Worm (Caenorhabditis elegans) whole organism, dauer: ENCODE measurements around the gene srh-70.

Source experiments
- unc-62 ChIP-seq: sonication (generic microtip); optimal IDR thresholded peaks from 2 replicates; lab custom pipeline; 2017; ENCODE audit warnings: missing biosample characterization, missing genetic modification reagents, missing genetic modification characterization

srh-70 gene

DNA sequence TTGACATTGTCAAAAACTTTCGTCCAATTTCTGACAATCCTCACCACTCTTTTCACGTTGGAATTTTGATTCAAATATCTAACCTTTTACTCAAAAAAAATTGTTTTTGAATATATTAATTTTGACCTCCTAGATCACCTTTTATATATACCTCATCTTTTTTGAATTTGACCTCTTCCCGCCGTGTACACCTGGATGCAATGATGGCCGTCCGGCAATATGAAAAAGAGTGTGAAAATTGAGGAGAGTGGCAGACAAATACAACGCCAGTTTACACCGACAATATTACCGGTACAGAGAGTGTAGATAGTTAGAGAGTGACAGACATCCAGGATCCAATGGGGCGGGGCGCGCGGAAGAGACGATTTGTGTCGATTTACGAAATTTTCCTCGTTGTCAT lies 957 bp upstream of the srh-70 start, which contains the start of gene ceh-99:
ceh-99 (plus strand) TSS at position 366 of the 400 bp plus-strand sequence.
- TF ChIP-seq unc-62, result no peak

ce11 chrII:12518008-12518407 lies 651 bp downstream of the srh-70 start:
- TF ChIP-seq unc-62, result no peak

DNA sequence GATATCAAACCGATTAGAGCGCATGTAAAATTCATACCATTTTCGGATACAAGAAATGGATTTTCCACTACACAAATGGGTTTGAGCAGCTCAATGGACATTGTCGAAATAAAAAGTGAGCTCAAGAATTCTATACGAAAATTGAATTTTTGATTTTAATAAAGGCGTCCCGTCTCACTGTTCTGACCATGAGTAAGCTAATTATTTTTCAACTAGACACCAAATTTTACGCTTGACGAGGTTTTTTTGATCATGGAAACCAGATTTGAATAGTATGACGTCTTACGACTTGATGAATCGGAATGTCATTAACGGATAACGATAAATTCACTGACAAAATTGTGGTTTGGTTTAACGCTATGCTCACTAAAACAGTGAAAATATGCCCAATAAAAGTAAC lies 2.3 kb downstream of the srh-70 start, which contains the start of gene srh-61:
srh-61 (minus strand) TSS at position 101 of the 400 bp plus-strand sequence.
- TF ChIP-seq unc-62, result no peak

DNA sequence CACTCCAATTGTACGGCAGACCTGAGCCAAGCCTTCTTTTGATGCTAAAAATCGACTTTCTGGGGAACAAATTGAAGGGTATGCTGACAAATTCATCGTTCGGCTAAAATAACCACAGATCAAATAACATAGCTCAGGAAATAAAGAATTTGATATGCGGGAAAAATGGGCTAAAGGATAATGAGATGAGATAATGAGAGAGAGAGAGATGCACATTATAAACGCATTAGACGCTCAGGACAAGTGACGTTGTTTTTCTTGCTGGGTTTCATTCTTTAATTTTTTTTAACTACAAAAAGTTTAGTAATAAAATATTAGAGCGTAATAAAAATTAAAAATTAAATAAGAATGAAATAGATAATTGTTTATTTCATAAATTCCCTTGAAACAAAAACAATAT lies 4.0 kb downstream of the srh-70 start, which contains the start of gene srh-69:
srh-69 (minus strand) TSS at position 101 of the 400 bp plus-strand sequence.
- TF ChIP-seq unc-62, result no peak

- no peak for TF ChIP-seq unc-62
Observed at ce11 chrII:12511866-12512265, 6.8 kb downstream of the srh-70 start, which contains the start of gene srh-73. Gene srh-73 (plus strand): TSS chrII:12512166.

- TF ChIP-seq unc-62, result no peak
Observed at ce11 chrII:12508650-12509049, 10.0 kb downstream of the srh-70 start, which contains the start of gene srh-67. Gene srh-67 (plus strand): TSS chrII:12508950.

ce11 chrII:12507038-12507437 lies 11.6 kb downstream of the srh-70 start, which contains the start of gene srh-68:
Gene srh-68 (plus strand): TSS chrII:12507338.
- TF ChIP-seq unc-62, result no peak

DNA sequence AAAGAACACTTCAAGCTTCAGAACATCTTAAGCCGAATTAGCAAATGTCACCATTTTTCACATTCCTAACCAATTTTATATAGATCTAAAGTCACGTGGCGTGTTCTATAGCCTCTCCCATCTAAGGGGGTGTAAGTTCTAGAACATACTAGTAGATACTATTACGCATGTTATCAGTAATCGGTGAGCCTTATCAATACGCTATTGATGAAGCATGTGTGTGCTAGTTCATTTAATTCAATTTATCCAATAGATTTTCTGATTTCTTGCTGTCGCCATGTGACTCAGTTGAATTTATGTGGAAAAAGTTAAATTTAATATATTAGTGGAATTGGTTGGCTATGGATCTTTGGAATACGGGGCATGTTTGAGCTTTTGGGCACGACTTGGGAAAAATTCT lies 12.1 kb downstream of the srh-70 start:
- no peak for TF ChIP-seq unc-62

- no peak for TF ChIP-seq unc-62
Observed at ce11 chrII:12502784-12503183, 15.9 kb downstream of the srh-70 start, which contains the start of gene ador-1. Gene ador-1 (minus strand): TSS chrII:12502884.

DNA sequence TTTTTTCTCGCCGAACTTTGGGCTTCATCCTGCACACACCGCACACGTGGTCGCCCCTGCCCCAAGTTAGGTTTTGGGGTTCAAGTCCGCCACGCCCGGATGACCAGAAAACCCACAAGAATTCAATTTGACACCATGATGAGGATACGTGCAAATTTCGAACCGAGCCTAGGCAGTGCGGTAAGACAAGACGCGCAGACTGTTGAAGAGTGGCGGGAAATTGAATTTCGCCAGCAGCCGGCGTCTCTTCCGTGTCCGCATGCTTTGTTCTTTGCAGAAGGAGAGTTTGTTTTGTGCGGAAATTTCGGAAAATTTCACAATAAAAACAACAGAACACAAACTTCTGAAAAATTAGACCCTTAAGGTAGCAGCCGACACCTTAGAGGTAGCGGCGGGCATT lies 18.7 kb downstream of the srh-70 start:
- TF ChIP-seq unc-62, result no peak

ce11 chrII:12496981-12497380 lies 21.7 kb downstream of the srh-70 start, which contains the start of gene T21B4.3:
Gene T21B4.3 (minus strand): TSS chrII:12497081.
- TF ChIP-seq unc-62, result no peak

DNA sequence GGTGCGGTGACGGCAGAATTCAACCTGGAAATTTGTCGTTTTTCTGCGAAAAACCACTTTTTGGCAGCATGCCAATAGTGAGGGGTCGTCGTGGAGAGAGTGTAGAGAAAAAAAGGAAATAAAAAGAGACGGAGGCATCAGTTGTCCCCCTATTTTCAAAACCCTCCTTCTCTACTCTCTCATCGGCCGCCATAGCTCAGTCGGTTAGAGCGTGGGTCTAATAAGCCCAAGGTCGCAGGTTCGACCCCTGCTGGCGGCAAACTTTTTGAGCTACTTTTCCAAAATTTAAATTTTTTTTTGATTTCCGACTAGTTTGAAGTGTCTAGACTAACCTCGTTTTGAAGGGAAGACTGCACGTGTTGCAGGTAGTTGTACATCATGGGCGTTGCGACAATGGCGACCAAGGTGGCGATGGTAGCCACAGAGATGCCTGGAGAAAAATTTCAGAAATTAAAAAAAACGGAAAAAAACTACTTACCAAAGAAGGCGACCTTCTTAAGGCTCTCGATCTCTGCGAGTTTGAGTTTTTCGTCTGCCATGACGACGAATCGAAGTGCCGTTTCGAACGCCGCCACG lies 24.0 kb downstream of the srh-70 start, which contains the start of gene col-85:
col-85 (minus strand) TSS at position 540 of the 576 bp plus-strand sequence.
- TF ChIP-seq unc-62, result no peak

- TF ChIP-seq unc-62, result no peak
Observed at ce11 chrII:12494067-12494477, 24.6 kb downstream of the srh-70 start.

DNA sequence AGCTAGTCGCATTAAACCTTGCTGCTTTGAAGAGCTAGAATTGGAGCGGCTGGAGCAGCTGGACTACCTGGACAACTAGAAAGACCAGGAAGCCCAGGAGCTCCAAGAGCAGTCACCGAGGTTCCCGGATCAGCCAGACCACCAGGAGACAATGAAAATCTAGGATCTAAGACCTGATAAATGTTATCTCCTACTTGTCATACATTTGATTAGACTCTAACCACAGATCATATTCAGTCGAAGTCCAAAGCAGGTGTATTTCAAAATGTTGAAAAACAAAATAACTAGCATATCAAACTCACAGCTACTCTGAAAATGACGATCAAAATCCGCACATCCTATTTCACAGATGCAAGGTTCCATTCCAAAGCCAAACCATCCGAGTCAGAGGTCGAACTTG lies 26.7 kb downstream of the srh-70 start, which contains the start of gene srz-6:
srz-6 (plus strand) TSS at position 301 of the 400 bp plus-strand sequence.
- TF ChIP-seq unc-62, result no peak

DNA sequence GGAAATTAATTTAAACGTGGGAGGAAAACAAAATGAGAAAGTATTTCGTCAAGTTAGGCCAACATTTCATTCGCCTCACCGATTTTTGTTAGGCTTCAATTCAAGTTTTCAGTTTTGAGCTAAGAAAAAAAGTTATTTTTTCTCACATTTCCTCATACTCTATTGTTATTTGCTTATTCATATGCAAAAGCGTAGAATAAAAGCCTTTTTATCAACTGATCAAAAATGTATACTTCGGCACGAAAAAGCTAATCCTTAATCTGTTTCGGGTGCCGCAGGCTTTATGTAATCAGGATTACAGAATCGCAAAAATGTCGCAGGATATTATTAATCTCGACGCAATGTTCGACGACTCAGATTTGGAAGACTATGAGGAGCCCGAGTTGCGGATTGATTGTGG lies 28.8 kb downstream of the srh-70 start, which contains the start of gene T21B4.15:
T21B4.15 (plus strand) TSS at position 301 of the 400 bp plus-strand sequence.
- TF ChIP-seq unc-62, result no peak

DNA sequence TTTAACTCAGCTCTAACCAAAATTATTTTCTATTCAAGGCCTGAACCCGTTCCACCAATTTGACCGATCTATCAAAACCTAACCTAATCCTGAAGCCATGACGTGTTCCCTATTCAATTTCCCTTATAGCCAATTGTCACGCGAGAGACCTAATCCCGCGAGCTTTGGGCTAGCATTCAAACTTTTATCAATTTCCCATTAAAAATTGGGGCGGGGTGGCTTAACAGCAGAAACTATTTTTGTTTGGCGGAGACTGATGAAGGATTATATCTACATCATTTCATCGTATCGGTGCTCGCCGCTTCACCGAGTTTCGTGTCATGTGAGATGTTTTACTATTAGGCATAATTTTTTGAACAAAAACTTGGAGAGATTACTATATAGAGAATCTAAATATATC lies 29.8 kb downstream of the srh-70 start:
- TF ChIP-seq unc-62, result no peak

DNA sequence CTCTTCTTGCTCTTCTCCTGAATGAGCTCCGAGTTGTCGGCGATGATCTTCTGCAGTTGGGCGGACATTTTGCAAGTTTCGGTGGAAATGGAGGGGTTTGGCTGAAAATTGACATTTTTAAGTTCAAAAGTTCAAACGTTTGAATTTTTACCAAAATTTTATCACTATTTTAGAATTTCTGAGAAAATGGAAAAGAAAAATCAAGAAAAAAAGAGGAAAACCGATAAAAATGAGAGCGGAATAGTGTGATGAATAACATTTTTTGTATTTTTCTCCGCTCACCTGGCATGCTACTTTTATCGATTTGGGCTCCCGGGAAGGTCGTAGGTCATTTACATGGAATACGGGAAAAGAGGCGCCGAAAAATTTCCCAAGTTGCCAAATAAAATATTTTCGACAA lies 33.6 kb downstream of the srh-70 start, which contains the start of gene F15A4.10:
F15A4.10 (minus strand) TSS at position 101 of the 400 bp plus-strand sequence.
- TF ChIP-seq unc-62, result no peak

ce11 chrII:12482622-12483021 lies 36.0 kb downstream of the srh-70 start, which contains the start of gene fbxb-102:
Gene fbxb-102 (plus strand): TSS chrII:12482922.
- no peak for TF ChIP-seq unc-62
